Worm (Caenorhabditis elegans) whole organism, L2 larva: Measurements from ENCODE around the gene Y57A10B.6.

Source experiments
- ZK546.5 ChIP-seq: sonication (generic microtip); optimal IDR thresholded peaks from 2 replicates; lab custom pipeline; 2017; ENCODE audit warnings: missing biosample characterization, missing genetic modification characterization
- ama-1 ChIP-seq: fragments of 150-350 bp; optimal IDR thresholded peaks from 2 replicates; lab custom pipeline; 2018; ENCODE audit warnings: inconsistent platforms
- crh-2 ChIP-seq: sonication (generic microtip); optimal IDR thresholded peaks from 2 replicates; lab custom pipeline; 2017; ENCODE audit warnings: missing biosample characterization, missing genetic modification characterization
- lin-13 ChIP-seq: fragments of 150-350 bp; optimal IDR thresholded peaks from 2 replicates; lab custom pipeline; 2014; ENCODE audit warnings: missing biosample characterization, missing genetic modification reagents, missing genetic modification characterization
- lsy-2 ChIP-seq, 2 experiments: fragments of 150-350 bp in 1 of 2; sonication (generic microtip) in 1 of 2; optimal IDR thresholded peaks; 2 replicates each; lab custom pipeline; 2014 to 2017; ENCODE audit warnings: missing biosample characterization in 2 of 2, missing genetic modification characterization in 2 of 2
- nhr-237 ChIP-seq: fragments of 150-350 bp; optimal IDR thresholded peaks from 2 replicates; lab custom pipeline; 2014; ENCODE audit warnings: missing biosample characterization, missing genetic modification characterization
- peb-1 ChIP-seq: fragments of 150-350 bp; optimal IDR thresholded peaks from 2 replicates; lab custom pipeline; 2014; ENCODE audit warnings: missing biosample characterization, missing genetic modification characterization
- sma-3 ChIP-seq: sonication (generic microtip); optimal IDR thresholded peaks from 2 replicates; lab custom pipeline; 2016; ENCODE audit warnings: missing genetic modification reagents, missing genetic modification characterization, missing compliant biosample characterization
- ztf-4 ChIP-seq: fragments of 150-350 bp; optimal IDR thresholded peaks from 2 replicates; lab custom pipeline; 2014; ENCODE audit warnings: missing biosample characterization, missing genetic modification characterization

ce11 chrII:12429743-12430142, 39.9 kb downstream of the Y57A10B.6 start, which contains the start of gene Y57A10C.8:
- TF ChIP-seq ZK546.5 (no peak), nhr-237 (tag; lab: Kevin White, UChicago) (no peak), ama-1 (lab: Kevin White, UChicago) (no peak), lin-13 (GFP tag; lab: Kevin White, UChicago) (no peak), crh-2 (no peak), ztf-4 (no peak), sma-3 (GFP tag; lab: Kevin White, UChicago) (no peak), peb-1 (tag; lab: Kevin White, UChicago) (no peak), lsy-2 (tag; optimal IDR thresholded peaks at IDR 0.05; lab: Kevin White, UChicago) (no peak)
